Fruit fly (Drosophila melanogaster) whole organism, embryonic: ENCODE results near the gene CG12206.

ENCODE experiments used
- Atf-2 ChIP-seq: fragments of 200-800 bp; sonication (Bioruptor generic); optimal IDR thresholded peaks from 2 replicates; lab custom pipeline; 2016; ENCODE audit warnings: missing biosample characterization, missing genetic modification characterization
- Bdp1 ChIP-seq: fragments of 200-800 bp; sonication (Bioruptor generic); optimal IDR thresholded peaks from 3 replicates; lab custom pipeline; 2016; ENCODE audit warnings: missing biosample characterization, missing genetic modification characterization
- Bteb2 ChIP-seq: fragments of 200-800 bp; sonication (Bioruptor generic); optimal IDR thresholded peaks from 2 replicates; lab custom pipeline; 2016; ENCODE audit warnings: missing biosample characterization, missing genetic modification characterization
- C15 ChIP-seq: fragments of 200-800 bp; sonication (Bioruptor generic); IDR thresholded peaks from 3 replicates; pipeline ENCODE4 v1.3.6; 2022; ENCODE audit warnings: missing biosample characterization, missing genetic modification characterization
- CG10209 ChIP-seq: fragments of 200-800 bp; sonication (Bioruptor generic); optimal IDR thresholded peaks from 3 replicates; lab custom pipeline; 2017; ENCODE audit warnings: missing biosample characterization, mild to moderate bottlenecking, missing genetic modification characterization, missing genetic modification reagents
- CG12299 ChIP-seq: fragments of 200-800 bp; sonication (Bioruptor generic); optimal IDR thresholded peaks from 2 replicates; lab custom pipeline; 2018; ENCODE audit warnings: missing biosample characterization, mild to moderate bottlenecking, missing genetic modification characterization
- CG12769 ChIP-seq: fragments of 200-800 bp; sonication (Bioruptor generic); optimal IDR thresholded peaks from 2 replicates; lab custom pipeline; 2019; ENCODE audit warnings: missing biosample characterization, mild to moderate bottlenecking, missing genetic modification characterization, moderate library complexity
- CG13775 ChIP-seq: fragments of 200-800 bp; sonication (Bioruptor generic); optimal IDR thresholded peaks from 3 replicates; lab custom pipeline; 2017; ENCODE audit warnings: missing biosample characterization, mild to moderate bottlenecking, missing genetic modification characterization
- CG14014 ChIP-seq: fragments of 200-800 bp; sonication (Bioruptor generic); IDR thresholded peaks from 2 replicates; pipeline ENCODE4 v1.3.6; 2022; ENCODE audit warnings: missing biosample characterization, missing genetic modification characterization
- CG14050 ChIP-seq: fragments of 200-800 bp; sonication (Bioruptor generic); IDR thresholded peaks from 3 replicates; pipeline ENCODE4 v1.3.6; 2022; ENCODE audit warnings: missing biosample characterization, missing genetic modification characterization
- CG1792 ChIP-seq: fragments of 200-800 bp; sonication (Bioruptor generic); optimal IDR thresholded peaks from 2 replicates; lab custom pipeline; 2016; ENCODE audit warnings: missing biosample characterization, missing genetic modification characterization
- CG1832 ChIP-seq: fragments of 200-800 bp; sonication (Bioruptor generic); optimal IDR thresholded peaks from 2 replicates; lab custom pipeline; 2017; ENCODE audit warnings: missing biosample characterization, mild to moderate bottlenecking, missing genetic modification characterization, inconsistent platforms
- CG18764 ChIP-seq: fragments of 200-800 bp; sonication (Bioruptor generic); optimal IDR thresholded peaks from 3 replicates; lab custom pipeline; 2016; ENCODE audit warnings: missing biosample characterization, missing genetic modification characterization
- CG2120 ChIP-seq: fragments of 200-800 bp; sonication (Bioruptor generic); optimal IDR thresholded peaks from 3 replicates; lab custom pipeline; 2016; ENCODE audit warnings: missing biosample characterization, missing genetic modification characterization
- CG5953 ChIP-seq: fragments of 200-800 bp; sonication (Bioruptor generic); IDR thresholded peaks from 2 replicates; pipeline ENCODE4 v1.3.6; 2022; ENCODE audit warnings: missing biosample characterization, missing genetic modification characterization
- CG6654 ChIP-seq: fragments of 200-800 bp; sonication (Bioruptor generic); optimal IDR thresholded peaks from 2 replicates; lab custom pipeline; 2017; ENCODE audit warnings: missing biosample characterization, mild to moderate bottlenecking, missing genetic modification characterization
- CHES-1-like ChIP-seq: fragments of 200-800 bp; sonication (Bioruptor generic); optimal IDR thresholded peaks from 2 replicates; lab custom pipeline; 2016; ENCODE audit warnings: missing biosample characterization, missing genetic modification characterization
- Chrac-16 ChIP-seq: fragments of 200-800 bp; sonication (Bioruptor generic); optimal IDR thresholded peaks from 3 replicates; lab custom pipeline; 2016; ENCODE audit warnings: missing biosample characterization, missing genetic modification characterization
- CoRest ChIP-seq: fragments of 200-800 bp; sonication (Bioruptor generic); optimal IDR thresholded peaks from 3 replicates; lab custom pipeline; 2018; ENCODE audit warnings: missing biosample characterization, mild to moderate bottlenecking, missing genetic modification characterization, moderate library complexity
- Doc3 ChIP-seq: fragments of 200-800 bp; sonication (Bioruptor generic); IDR thresholded peaks from 3 replicates; pipeline ENCODE4 v1.3.6; 2022; ENCODE audit warnings: missing biosample characterization, missing genetic modification characterization; ENCODE audit not compliant: partially characterized antibody
- Ets97D ChIP-seq: fragments of 200-800 bp; sonication (Bioruptor generic); optimal IDR thresholded peaks from 3 replicates; lab custom pipeline; 2016; ENCODE audit warnings: missing biosample characterization, missing genetic modification characterization
- Fer1 ChIP-seq: fragments of 200-800 bp; sonication (Bioruptor generic); optimal IDR thresholded peaks from 2 replicates; lab custom pipeline; 2017; ENCODE audit warnings: missing biosample characterization, mild to moderate bottlenecking, missing genetic modification characterization
- Hr3 ChIP-seq: fragments of 200-800 bp; sonication (Bioruptor generic); optimal IDR thresholded peaks from 3 replicates; lab custom pipeline; 2016; ENCODE audit warnings: missing biosample characterization, missing genetic modification characterization
- Hr39 ChIP-seq: fragments of >200 bp; optimal IDR thresholded peaks from 2 replicates; lab custom pipeline; 2017
- Mes4 ChIP-seq: fragments of 200-800 bp; sonication (Bioruptor generic); optimal IDR thresholded peaks from 2 replicates; lab custom pipeline; 2016; ENCODE audit warnings: missing biosample characterization, missing genetic modification characterization
- NFAT ChIP-seq: fragments of 200-800 bp; sonication (Bioruptor generic); IDR thresholded peaks from 2 replicates; pipeline ENCODE4 v1.3.6; 2022; ENCODE audit warnings: missing biosample characterization, missing genetic modification characterization
- Nf-YA ChIP-seq: fragments of 200-800 bp; sonication (Bioruptor generic); IDR thresholded peaks from 2 replicates; pipeline ENCODE4 v1.3.6; 2022; ENCODE audit warnings: missing biosample characterization, missing genetic modification characterization
- Optix ChIP-seq: fragments of 200-800 bp; sonication (Bioruptor generic); IDR thresholded peaks from 3 replicates; pipeline ENCODE4 v1.3.6; 2022; ENCODE audit warnings: missing biosample characterization, missing genetic modification characterization
- Sox100B ChIP-seq: fragments of 200-800 bp; sonication (Bioruptor generic); optimal IDR thresholded peaks from 3 replicates; lab custom pipeline; 2018; ENCODE audit warnings: missing biosample characterization, mild to moderate bottlenecking, missing genetic modification characterization
- Sry-β ChIP-seq: fragments of 200-800 bp; sonication (Bioruptor generic); optimal IDR thresholded peaks from 2 replicates; lab custom pipeline; 2018; ENCODE audit warnings: missing biosample characterization, mild to moderate bottlenecking, missing genetic modification characterization, moderate library complexity
- Xbp1 ChIP-seq: fragments of 200-800 bp; sonication (Bioruptor generic); optimal IDR thresholded peaks from 3 replicates; lab custom pipeline; 2016; ENCODE audit warnings: missing biosample characterization, mild to moderate bottlenecking, missing genetic modification characterization
- bcd ChIP-seq: fragments of 200-800 bp; sonication (Bioruptor generic); optimal IDR thresholded peaks from 2 replicates; lab custom pipeline; 2017; ENCODE audit warnings: missing biosample characterization, mild to moderate bottlenecking, missing genetic modification characterization
- br ChIP-seq: fragments of >200 bp; optimal IDR thresholded peaks from 2 replicates; lab custom pipeline; 2017
- croc ChIP-seq: fragments of 200-800 bp; sonication (Bioruptor generic); conservative IDR thresholded peaks from 3 replicates; pipeline ENCODE4 v1.3.6; 2022; ENCODE audit warnings: missing biosample characterization, missing genetic modification characterization
- danr ChIP-seq: fragments of 200-800 bp; sonication (Bioruptor generic); IDR thresholded peaks from 2 replicates; pipeline ENCODE4 v1.3.6; 2022; ENCODE audit warnings: missing biosample characterization, missing genetic modification characterization
- fd96Cb ChIP-seq: fragments of 200-800 bp; sonication (Bioruptor generic); optimal IDR thresholded peaks from 2 replicates; lab custom pipeline; 2018; ENCODE audit warnings: missing biosample characterization, mild to moderate bottlenecking, missing genetic modification characterization, moderate library complexity
- gcm ChIP-seq: fragments of 200-800 bp; sonication (Bioruptor generic); optimal IDR thresholded peaks from 2 replicates; lab custom pipeline; 2019; ENCODE audit warnings: missing biosample characterization, mild to moderate bottlenecking, missing genetic modification characterization, moderate library complexity
- gro ChIP-seq: fragments of 200-800 bp; sonication (Bioruptor generic); optimal IDR thresholded peaks from 2 replicates; lab custom pipeline; 2016; ENCODE audit warnings: missing biosample characterization, missing genetic modification characterization
- ham ChIP-seq: fragments of 200-800 bp; sonication (Bioruptor generic); IDR thresholded peaks from 2 replicates; pipeline ENCODE4 v1.3.6; 2022; ENCODE audit warnings: missing biosample characterization, missing genetic modification characterization
- ken ChIP-seq: fragments of 200-800 bp; sonication (Bioruptor generic); IDR thresholded peaks from 3 replicates; pipeline ENCODE4 v1.3.6; 2022; ENCODE audit warnings: missing biosample characterization, missing genetic modification characterization
- kni ChIP-seq: fragments of 200-800 bp; sonication (Bioruptor generic); optimal IDR thresholded peaks from 3 replicates; lab custom pipeline; 2017; ENCODE audit warnings: mild to moderate bottlenecking, missing biosample characterization, missing genetic modification reagents, missing genetic modification characterization
- knrl ChIP-seq: fragments of 200-800 bp; sonication (Bioruptor generic); IDR thresholded peaks from 3 replicates; pipeline ENCODE4 v1.3.6; 2022; ENCODE audit warnings: missing biosample characterization, missing genetic modification characterization; ENCODE audit not compliant: partially characterized antibody
- lmd ChIP-seq: fragments of 200-800 bp; sonication (Bioruptor generic); IDR thresholded peaks from 2 replicates; pipeline ENCODE4 v1.3.6; 2022; ENCODE audit warnings: missing biosample characterization, missing genetic modification characterization
- mam ChIP-seq: fragments of 200-800 bp; sonication (Bioruptor generic); optimal IDR thresholded peaks from 3 replicates; lab custom pipeline; 2016; ENCODE audit warnings: missing biosample characterization, missing genetic modification characterization
- onecut ChIP-seq: fragments of 200-800 bp; sonication (Bioruptor generic); IDR thresholded peaks from 2 replicates; pipeline ENCODE4 v1.3.6; 2022; ENCODE audit warnings: missing biosample characterization, missing genetic modification characterization
- run ChIP-seq: fragments of 200-800 bp; sonication (Bioruptor generic); optimal IDR thresholded peaks from 3 replicates; lab custom pipeline; 2018; ENCODE audit warnings: missing biosample characterization, mild to moderate bottlenecking, missing genetic modification characterization
- sim ChIP-seq: fragments of 200-800 bp; sonication (Bioruptor generic); IDR thresholded peaks from 2 replicates; pipeline ENCODE4 v1.3.6; 2022; ENCODE audit warnings: missing biosample characterization, missing genetic modification characterization
- trh ChIP-seq: fragments of 200-800 bp; sonication (Bioruptor generic); optimal IDR thresholded peaks from 2 replicates; lab custom pipeline; 2016; ENCODE audit warnings: missing biosample characterization, missing genetic modification characterization
- vfl ChIP-seq: fragments of 200-800 bp; sonication (Bioruptor generic); optimal IDR thresholded peaks from 2 replicates; lab custom pipeline; 2016; ENCODE audit warnings: missing biosample characterization, missing genetic modification characterization

CG12206 gene

dm6 chrX:3474476-3475439 is at the start of gene CG12206 (continued):
- TF ChIP-seq bcd (GFP tag; lab: Kevin White, UChicago), result peak; percentile 58
- no peak for TF ChIP-seq Optix (GFP tag; lab: Robert Waterston, UW)
- TF ChIP-seq vfl, result no peak
- peak; percentile 38 for TF ChIP-seq Hr3 (GFP tag; lab: Kevin White, UChicago)
- TF ChIP-seq Sry-β (GFP tag; lab: Kevin White, UChicago), result no peak
- no peak for TF ChIP-seq Bdp1 (GFP tag; lab: Kevin White, UChicago)
- TF ChIP-seq fd96Cb, result peak; percentile 56
- no peak for TF ChIP-seq sim (GFP tag; lab: Robert Waterston, UW)
- TF ChIP-seq mam (GFP tag; lab: Kevin White, UChicago), result no peak
- TF ChIP-seq Atf-2 (GFP tag; lab: Kevin White, UChicago), result no peak
- TF ChIP-seq knrl, result no peak
- TF ChIP-seq CG1832 (GFP tag; lab: Kevin White, UChicago), result no peak
- TF ChIP-seq CoRest (tag; lab: Kevin White, UChicago), result peak; percentile 72
- no peak for TF ChIP-seq br (lab: Kevin White, UChicago)
- TF ChIP-seq ham (GFP tag; lab: Robert Waterston, UW), result no peak
- no peak for TF ChIP-seq trh (GFP tag; lab: Kevin White, UChicago)
- TF ChIP-seq onecut, result 0 out of 2 replicates have a peak, but pooled peaks have one; percentile 11
- TF ChIP-seq CG18764 (GFP tag; lab: Kevin White, UChicago), result no peak
- peak; percentile 0 for TF ChIP-seq Chrac-16 (GFP tag; lab: Kevin White, UChicago)
- TF ChIP-seq gro (GFP tag; lab: Kevin White, UChicago), result no peak
- no peak; the same call in 2 of the 3 replicates for TF ChIP-seq croc (GFP tag; lab: Robert Waterston, UW)
- TF ChIP-seq CG6654 (GFP tag; lab: Kevin White, UChicago), result peak; percentile 25
- peak; percentile 44 for TF ChIP-seq run
- peak; percentile 32 for TF ChIP-seq Xbp1
- TF ChIP-seq CG13775 (GFP tag; lab: Kevin White, UChicago), result peak; percentile 54
- TF ChIP-seq CG12769, result no peak
- no peak for TF ChIP-seq CG12299
- TF ChIP-seq ken (GFP tag; lab: Robert Waterston, UW), result no peak
- TF ChIP-seq C15 (GFP tag; lab: Robert Waterston, UW), result no peak
- TF ChIP-seq Doc3, result no peak
- 0 out of 2 replicates have a peak, but pooled peaks have one; percentile 44 for TF ChIP-seq NFAT (GFP tag; lab: Robert Waterston, UW)
- peak; percentile 74 for TF ChIP-seq Sox100B (GFP tag; lab: Kevin White, UChicago)
- peak; percentile 56 for TF ChIP-seq Fer1
- peak; percentile 73 for TF ChIP-seq lmd
- TF ChIP-seq kni, result peak; percentile 46
- TF ChIP-seq danr (GFP tag; lab: Robert Waterston, UW), result no peak
- TF ChIP-seq CG14050 (GFP tag; lab: Robert Waterston, UW), result 0 out of 3 replicates have a peak, but pooled peaks have one; percentile 15
- no peak for TF ChIP-seq Ets97D (GFP tag; lab: Kevin White, UChicago)
- no peak for TF ChIP-seq CG1792 (GFP tag; lab: Kevin White, UChicago)
- no peak for TF ChIP-seq Bteb2 (GFP tag; lab: Kevin White, UChicago)
- no peak for TF ChIP-seq CHES-1-like (GFP tag; lab: Kevin White, UChicago)
- TF ChIP-seq Hr39 (lab: Kevin White, UChicago), result no peak
- TF ChIP-seq Mes4 (GFP tag; lab: Kevin White, UChicago), result no peak
- TF ChIP-seq CG5953, result no peak
- peak; percentile 50 for TF ChIP-seq CG10209
- TF ChIP-seq CG2120 (GFP tag; lab: Kevin White, UChicago), result peak; percentile 21
- TF ChIP-seq CG14014 (GFP tag; lab: Robert Waterston, UW), result peak; percentile 25; the same call in 1 of the 2 replicates
- TF ChIP-seq Nf-YA (GFP tag; lab: Robert Waterston, UW), result no peak
- TF ChIP-seq gcm, result peak; percentile 15
